Worm (Caenorhabditis elegans) whole organism, mixed stage, embryonic: ENCODE results near the gene W06D11.1.

Source experiments
- M03D4.4 ChIP-seq: sonication (generic microtip); optimal IDR thresholded peaks from 2 replicates; lab custom pipeline; 2017; ENCODE audit warnings: mild to moderate bottlenecking, missing genetic modification characterization, missing compliant biosample characterization
- ces-1 ChIP-seq: fragments of 150-350 bp; optimal IDR thresholded peaks from 2 replicates; lab custom pipeline; 2014; ENCODE audit warnings: missing biosample characterization, missing genetic modification reagents, missing genetic modification characterization
- drap-1 ChIP-seq: fragments of 200-800 bp; sonication (Bioruptor generic); optimal IDR thresholded peaks from 3 replicates; lab custom pipeline; 2018; ENCODE audit warnings: mild to moderate bottlenecking, missing genetic modification characterization, missing compliant biosample characterization
- elt-3 ChIP-seq: fragments of 150-350 bp; optimal IDR thresholded peaks from 2 replicates; lab custom pipeline; 2014; ENCODE audit warnings: missing biosample characterization, missing genetic modification characterization
- mls-2 ChIP-seq: sonication (generic microtip); optimal IDR thresholded peaks from 2 replicates; lab custom pipeline; 2016; ENCODE audit warnings: mild to moderate bottlenecking, missing genetic modification characterization, moderate library complexity, missing compliant biosample characterization
- nhr-76 ChIP-seq: sonication (generic microtip); optimal IDR thresholded peaks from 2 replicates; lab custom pipeline; 2017; ENCODE audit warnings: missing biosample characterization, missing genetic modification characterization
- snpc-4 ChIP-seq: fragments of 150-350 bp; optimal IDR thresholded peaks from 2 replicates; lab custom pipeline; 2014; ENCODE audit warnings: missing biosample characterization, missing genetic modification characterization
- unc-39 ChIP-seq: fragments of 150-350 bp; optimal IDR thresholded peaks from 2 replicates; lab custom pipeline; 2014; ENCODE audit warnings: missing biosample characterization, missing genetic modification characterization
- unc-62 ChIP-seq: fragments of 150-350 bp; optimal IDR thresholded peaks from 2 replicates; lab custom pipeline; 2014; ENCODE audit warnings: missing biosample characterization, missing genetic modification reagents, missing genetic modification characterization

DNA sequence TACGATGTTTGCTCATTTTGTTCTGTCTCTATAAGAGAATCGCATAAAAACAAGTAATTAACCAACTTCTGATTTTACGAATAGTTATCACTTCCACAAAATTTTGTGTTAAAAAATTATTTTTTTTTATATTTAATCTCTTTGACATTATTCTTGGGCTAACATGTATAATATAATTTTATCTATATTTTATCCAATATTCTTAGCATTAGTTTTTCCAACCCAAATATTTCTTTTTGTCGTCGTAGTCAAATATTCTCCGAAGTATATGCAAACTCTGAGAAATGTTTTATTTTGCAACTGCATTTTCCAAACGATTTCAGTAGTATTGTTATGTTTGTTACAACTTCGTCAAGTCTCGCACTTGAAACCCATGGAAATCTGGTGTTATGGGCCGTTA is 39.1 kb downstream of the W06D11.1 start, which contains the start of gene srd-47:
- no peak for TF ChIP-seq snpc-4 (tag; lab: Kevin White, UChicago)
- no peak for TF ChIP-seq ces-1
- TF ChIP-seq mls-2 (tag; lab: Kevin White, UChicago) = no peak
- no peak for TF ChIP-seq unc-62 (GFP tag; lab: Kevin White, UChicago)
- no peak for TF ChIP-seq nhr-76 (tag; lab: Kevin White, UChicago)
- no peak for TF ChIP-seq unc-39 (tag; lab: Kevin White, UChicago)
- TF ChIP-seq M03D4.4 (tag; lab: Kevin White, UChicago) = no peak
- no peak for TF ChIP-seq elt-3
- no peak for TF ChIP-seq drap-1 (GFP tag; lab: Kevin White, UChicago)
